Fruit fly (Drosophila melanogaster) whole organism, embryonic: Measurements from ENCODE around the gene CG5968.

Source experiments
- Ada2b ChIP-seq: fragments of 200-800 bp; sonication (Bioruptor generic); IDR thresholded peaks from 2 replicates; pipeline ENCODE4 v1.3.6; 2022; ENCODE audit warnings: missing biosample characterization, missing genetic modification characterization
- Adf1 ChIP-seq: fragments of 200-800 bp; sonication (Bioruptor generic); IDR thresholded peaks from 2 replicates; pipeline ENCODE4 v1.3.6; 2022; ENCODE audit warnings: missing biosample characterization, missing genetic modification characterization
- Asciz ChIP-seq: fragments of 200-800 bp; sonication (Bioruptor generic); optimal IDR thresholded peaks from 2 replicates; lab custom pipeline; 2017; ENCODE audit warnings: missing biosample characterization, mild to moderate bottlenecking, missing genetic modification characterization, missing genetic modification reagents
- Bgb ChIP-seq: fragments of 200-800 bp; sonication (Bioruptor generic); IDR thresholded peaks from 2 replicates; pipeline ENCODE4 v1.3.6; 2022; ENCODE audit warnings: missing biosample characterization, missing genetic modification characterization; ENCODE audit not compliant: partially characterized antibody
- C15 ChIP-seq: fragments of 200-800 bp; sonication (Bioruptor generic); IDR thresholded peaks from 3 replicates; pipeline ENCODE4 v1.3.6; 2022; ENCODE audit warnings: missing biosample characterization, missing genetic modification characterization
- CG11723 ChIP-seq: fragments of 200-800 bp; sonication (Bioruptor generic); optimal IDR thresholded peaks from 2 replicates; lab custom pipeline; 2017; ENCODE audit warnings: missing biosample characterization, mild to moderate bottlenecking, missing genetic modification characterization
- CG13287 ChIP-seq: fragments of 200-800 bp; sonication (Bioruptor generic); IDR thresholded peaks from 2 replicates; pipeline ENCODE4 v1.3.6; 2022; ENCODE audit warnings: missing biosample characterization, missing genetic modification characterization; ENCODE audit not compliant: partially characterized antibody
- CG13296 ChIP-seq: fragments of 200-800 bp; sonication (Bioruptor generic); optimal IDR thresholded peaks from 3 replicates; lab custom pipeline; 2018; ENCODE audit warnings: missing biosample characterization, mild to moderate bottlenecking, missing genetic modification characterization
- CG14965 ChIP-seq: fragments of 200-800 bp; sonication (Bioruptor generic); optimal IDR thresholded peaks from 2 replicates; lab custom pipeline; 2016; ENCODE audit warnings: missing biosample characterization, missing genetic modification characterization, borderline replicate concordance
- CG16813 ChIP-seq: fragments of 200-800 bp; sonication (Bioruptor generic); IDR thresholded peaks from 3 replicates; pipeline ENCODE4 v1.3.6; 2022; ENCODE audit warnings: missing biosample characterization, missing genetic modification characterization; ENCODE audit not compliant: partially characterized antibody
- CG17359 ChIP-seq: fragments of 200-800 bp; sonication (Bioruptor generic); optimal IDR thresholded peaks from 3 replicates; lab custom pipeline; 2018; ENCODE audit warnings: missing biosample characterization, mild to moderate bottlenecking, missing genetic modification characterization, moderate library complexity
- CG18619 ChIP-seq: fragments of 200-800 bp; sonication (Bioruptor generic); optimal IDR thresholded peaks from 3 replicates; lab custom pipeline; 2017; ENCODE audit warnings: missing biosample characterization, mild to moderate bottlenecking, missing genetic modification characterization
- CG31365 ChIP-seq: fragments of 200-800 bp; sonication (Bioruptor generic); optimal IDR thresholded peaks from 2 replicates; lab custom pipeline; 2018; ENCODE audit warnings: missing biosample characterization, mild to moderate bottlenecking, missing genetic modification characterization
- CG32767 ChIP-seq: fragments of 200-800 bp; sonication (Bioruptor generic); IDR thresholded peaks from 2 replicates; pipeline ENCODE4 v1.3.6; 2022; ENCODE audit warnings: missing biosample characterization, missing genetic modification characterization
- CG3838 ChIP-seq: fragments of 200-800 bp; sonication (Bioruptor generic); optimal IDR thresholded peaks from 3 replicates; lab custom pipeline; 2016; ENCODE audit warnings: missing biosample characterization, missing genetic modification characterization
- CG42726 ChIP-seq: fragments of 200-800 bp; sonication (Bioruptor generic); IDR thresholded peaks from 2 replicates; pipeline ENCODE4 v1.3.6; 2022; ENCODE audit warnings: missing biosample characterization, missing genetic modification characterization; ENCODE audit not compliant: partially characterized antibody
- CG6254 ChIP-seq: fragments of 200-800 bp; sonication (Bioruptor generic); optimal IDR thresholded peaks from 3 replicates; lab custom pipeline; 2017; ENCODE audit warnings: mild to moderate bottlenecking, missing biosample characterization, missing genetic modification reagents, missing genetic modification characterization
- CG6272 ChIP-seq: fragments of 200-800 bp; sonication (Bioruptor generic); IDR thresholded peaks from 2 replicates; pipeline ENCODE4 v1.3.6; 2022; ENCODE audit warnings: missing biosample characterization, missing genetic modification characterization
- CG8281 ChIP-seq: fragments of 200-800 bp; sonication (Bioruptor generic); optimal IDR thresholded peaks from 2 replicates; lab custom pipeline; 2018; ENCODE audit warnings: missing biosample characterization, mild to moderate bottlenecking, missing genetic modification characterization, moderate library complexity
- Camta ChIP-seq: fragments of 200-800 bp; sonication (Bioruptor generic); optimal IDR thresholded peaks from 2 replicates; lab custom pipeline; 2016; ENCODE audit warnings: missing biosample characterization, missing genetic modification characterization
- Deaf1 ChIP-seq: fragments of 200-800 bp; optimal IDR thresholded peaks from 3 replicates; lab custom pipeline; 2019; ENCODE audit warnings: missing biosample characterization, mild to moderate bottlenecking, missing genetic modification characterization, moderate library complexity
- E2f1 ChIP-seq: fragments of 200-800 bp; sonication (Bioruptor generic); IDR thresholded peaks from 2 replicates; pipeline ENCODE4 v1.3.6; 2022; ENCODE audit warnings: missing biosample characterization, missing genetic modification characterization
- Ets97D ChIP-seq: fragments of 200-800 bp; sonication (Bioruptor generic); optimal IDR thresholded peaks from 3 replicates; lab custom pipeline; 2016; ENCODE audit warnings: missing biosample characterization, missing genetic modification characterization
- Lim3 ChIP-seq: fragments of 200-800 bp; sonication (Bioruptor generic); IDR thresholded peaks from 2 replicates; pipeline ENCODE4 v1.3.6; 2022; ENCODE audit warnings: missing biosample characterization, missing genetic modification characterization
- MBD-R2 ChIP-seq: fragments of 200-800 bp; sonication (Bioruptor generic); IDR thresholded peaks from 2 replicates; pipeline ENCODE4 v1.3.6; 2022; ENCODE audit warnings: missing biosample characterization, missing genetic modification characterization
- Med ChIP-seq: fragments of 200-800 bp; sonication (Bioruptor generic); peaks from one replicate; lab custom pipeline; 2016; ENCODE audit warnings: missing biosample characterization, missing genetic modification characterization, mild to moderate bottlenecking, inconsistent platforms, moderate library complexity
- Meics ChIP-seq: fragments of 200-800 bp; sonication (Bioruptor generic); optimal IDR thresholded peaks from 2 replicates; lab custom pipeline; 2017; ENCODE audit warnings: missing biosample characterization, mild to moderate bottlenecking, missing genetic modification characterization
- NC2α ChIP-seq: fragments of 200-800 bp; sonication (Bioruptor generic); optimal IDR thresholded peaks from 2 replicates; lab custom pipeline; 2016; ENCODE audit warnings: missing biosample characterization, missing genetic modification characterization
- Nf-YB ChIP-seq: fragments of 200-800 bp; sonication (Bioruptor generic); optimal IDR thresholded peaks from 3 replicates; lab custom pipeline; 2019; ENCODE audit warnings: missing biosample characterization, mild to moderate bottlenecking, missing genetic modification characterization, moderate library complexity
- Opbp ChIP-seq: fragments of 200-800 bp; sonication (Bioruptor generic); IDR thresholded peaks from 3 replicates; pipeline ENCODE4 v1.3.6; 2022; ENCODE audit warnings: missing biosample characterization, missing genetic modification characterization; ENCODE audit not compliant: partially characterized antibody
- Pdp1 ChIP-seq, 2 experiments: fragments of 200-800 bp; sonication (Bioruptor generic); optimal IDR thresholded peaks; 3 replicates each; lab custom pipeline; 2016; ENCODE audit warnings: missing biosample characterization in 2 of 2, missing genetic modification characterization in 2 of 2, mild to moderate bottlenecking in 1 of 2, moderate library complexity in 1 of 2
- Stat92E ChIP-seq, 3 experiments: fragments of >200 bp in 2 of 3; fragments of 200-800 bp in 1 of 3; sonication (Bioruptor generic) in 1 of 3; optimal IDR thresholded peaks; 2 replicates each; lab custom pipeline; 2017 to 2019; ENCODE audit warnings: missing biosample characterization in 3 of 3, missing genetic modification characterization in 3 of 3, mild to moderate bottlenecking in 1 of 3, moderate library complexity in 1 of 3
- Taf1 ChIP-seq: fragments of 200-800 bp; sonication (Bioruptor generic); IDR thresholded peaks from 2 replicates; pipeline ENCODE4 v1.3.6; 2022; ENCODE audit warnings: missing biosample characterization, missing genetic modification characterization
- bbx ChIP-seq: fragments of 200-800 bp; sonication (Bioruptor generic); IDR thresholded peaks from 2 replicates; pipeline ENCODE4 v1.3.6; 2022; ENCODE audit warnings: missing biosample characterization, missing genetic modification characterization; ENCODE audit not compliant: partially characterized antibody
- chm ChIP-seq: fragments of 200-800 bp; sonication (Bioruptor generic); IDR thresholded peaks from 2 replicates; pipeline ENCODE4 v1.3.6; 2022; ENCODE audit warnings: missing biosample characterization, missing genetic modification characterization
- dpn ChIP-seq, 2 experiments: fragments of 200-800 bp; sonication (Bioruptor generic); optimal IDR thresholded peaks; 3 replicates each; lab custom pipeline; 2016; ENCODE audit warnings: missing biosample characterization in 2 of 2, missing genetic modification characterization in 2 of 2
- exex ChIP-seq: fragments of 200-800 bp; sonication (Bioruptor generic); optimal IDR thresholded peaks from 4 replicates; lab custom pipeline; 2018; ENCODE audit warnings: missing biosample characterization, mild to moderate bottlenecking, missing genetic modification characterization, moderate library complexity
- ftz-f1 ChIP-seq: fragments of 200-800 bp; sonication (Bioruptor generic); optimal IDR thresholded peaks from 2 replicates; lab custom pipeline; 2016; ENCODE audit warnings: missing biosample characterization, missing genetic modification characterization
- grn ChIP-seq: fragments of 200-800 bp; sonication (Bioruptor generic); optimal IDR thresholded peaks from 3 replicates; lab custom pipeline; 2017; ENCODE audit warnings: missing biosample characterization, missing genetic modification characterization
- gro ChIP-seq: fragments of 200-800 bp; sonication (Bioruptor generic); optimal IDR thresholded peaks from 2 replicates; lab custom pipeline; 2016; ENCODE audit warnings: missing biosample characterization, missing genetic modification characterization
- jing ChIP-seq: fragments of 200-800 bp; sonication (Bioruptor generic); optimal IDR thresholded peaks from 2 replicates; lab custom pipeline; 2018; ENCODE audit warnings: missing biosample characterization, mild to moderate bottlenecking, missing genetic modification characterization
- lbe ChIP-seq: fragments of 200-800 bp; sonication (Bioruptor generic); optimal IDR thresholded peaks from 2 replicates; lab custom pipeline; 2016; ENCODE audit warnings: missing biosample characterization, mild to moderate bottlenecking, missing genetic modification characterization
- nerfin-2 ChIP-seq: fragments of 200-800 bp; sonication (Bioruptor generic); IDR thresholded peaks from 2 replicates; pipeline ENCODE4 v1.3.6; 2022; ENCODE audit warnings: missing biosample characterization, missing genetic modification characterization; ENCODE audit not compliant: partially characterized antibody
- odd ChIP-seq: fragments of 200-800 bp; sonication (Bioruptor generic); optimal IDR thresholded peaks from 2 replicates; lab custom pipeline; 2017; ENCODE audit warnings: missing biosample characterization, mild to moderate bottlenecking, missing genetic modification characterization
- pros ChIP-seq: fragments of 200-800 bp; sonication (Bioruptor generic); optimal IDR thresholded peaks from 3 replicates; lab custom pipeline; 2019; ENCODE audit warnings: missing biosample characterization, mild to moderate bottlenecking, missing genetic modification characterization, moderate library complexity
- schlank ChIP-seq: fragments of 200-800 bp; sonication (Bioruptor generic); optimal IDR thresholded peaks from 2 replicates; lab custom pipeline; 2018; ENCODE audit warnings: missing biosample characterization, mild to moderate bottlenecking, missing genetic modification characterization
- sqz ChIP-seq: fragments of 200-800 bp; sonication (Bioruptor generic); optimal IDR thresholded peaks from 3 replicates; lab custom pipeline; 2018; ENCODE audit warnings: missing biosample characterization, mild to moderate bottlenecking, missing genetic modification characterization
- unpg ChIP-seq: fragments of 200-800 bp; sonication (Bioruptor generic); optimal IDR thresholded peaks from 3 replicates; lab custom pipeline; 2018; ENCODE audit warnings: missing biosample characterization, mild to moderate bottlenecking, missing genetic modification characterization, moderate library complexity
- vnd ChIP-seq: fragments of 200-800 bp; sonication (Bioruptor generic); IDR thresholded peaks from 3 replicates; pipeline ENCODE4 v1.3.6; 2022; ENCODE audit warnings: missing biosample characterization, missing genetic modification characterization; ENCODE audit not compliant: partially characterized antibody

The CG5968 gene

DNA sequence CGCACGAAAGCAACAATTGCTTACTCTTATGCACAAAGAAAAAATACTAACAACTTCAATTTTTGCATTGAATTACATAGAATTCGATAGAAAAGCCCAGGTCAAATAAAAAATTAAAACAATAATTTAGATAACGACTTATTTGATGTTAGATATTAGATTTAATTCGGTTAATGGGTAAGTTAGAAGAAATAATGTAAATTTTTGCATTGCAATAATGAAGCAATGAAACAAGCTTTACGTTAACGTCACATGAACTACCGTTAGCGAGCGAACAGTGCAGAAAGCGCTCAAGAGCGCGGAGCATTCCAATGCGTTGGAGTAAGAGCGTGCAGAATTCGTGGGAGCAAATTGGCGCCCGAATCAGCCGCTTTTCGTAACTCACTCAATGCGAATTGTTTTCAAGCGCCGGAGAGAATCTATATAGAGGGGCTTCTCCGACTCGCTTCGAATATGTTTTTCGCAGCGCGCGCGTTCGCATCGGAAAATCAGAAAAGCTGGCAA, 5.1 kb downstream of the CG5968 start, which contains the start of gene mtgo (continued):
- TF ChIP-seq Adf1 (GFP tag; lab: Robert Waterston, UW) (no peak), CG6254 (GFP tag; lab: Kevin White, UChicago) (peak; percentile 43), bbx (GFP tag; lab: Robert Waterston, UW) (no peak; the same call in 1 of the 2 replicates), Deaf1 (tag; lab: Kevin White, UChicago) (peak; percentile 41), Pdp1 (GFP tag; optimal IDR thresholded peaks at IDR 0.05; lab: Kevin White, UChicago) (no peak), sqz (GFP tag; lab: Kevin White, UChicago) (peak; percentile 15), CG17359 (peak; percentile 78), CG8281 (tag; lab: Kevin White, UChicago) (peak; percentile 25), Meics (GFP tag; lab: Kevin White, UChicago) (peak; percentile 74), CG16813 (GFP tag; lab: Robert Waterston, UW) (no peak), dpn (GFP tag; optimal IDR thresholded peaks at IDR 0.05; lab: Kevin White, UChicago) (peak in 1 of 2 experiments; percentile 13), Bgb (GFP tag; lab: Robert Waterston, UW) (no peak), NC2α (GFP tag; lab: Kevin White, UChicago) (no peak), Ets97D (GFP tag; lab: Kevin White, UChicago) (no peak), odd (GFP tag; lab: Kevin White, UChicago) (no peak), CG13296 (GFP tag; lab: Kevin White, UChicago) (peak; percentile 61), Ada2b (GFP tag; lab: Robert Waterston, UW) (no peak), Stat92E (GFP tag; optimal IDR thresholded peaks at IDR 0.05; lab: Kevin White, UChicago) (no peak), Med (GFP tag; lab: Kevin White, UChicago) (peak; percentile 35), unpg (GFP tag; lab: Kevin White, UChicago) (peak; percentile 25), Lim3 (GFP tag; lab: Robert Waterston, UW) (no peak), schlank (tag; lab: Kevin White, UChicago) (no peak), CG31365 (tag; lab: Kevin White, UChicago) (no peak), CG6272 (no peak), E2f1 (GFP tag; lab: Robert Waterston, UW) (no peak; the same call in 1 of the 2 replicates), grn (GFP tag; lab: Kevin White, UChicago) (no peak), Taf1 (GFP tag; lab: Robert Waterston, UW) (no peak), CG18619 (GFP tag; lab: Kevin White, UChicago) (no peak), nerfin-2 (GFP tag; lab: Robert Waterston, UW) (no peak), lbe (GFP tag; lab: Kevin White, UChicago) (no peak), jing (GFP tag; lab: Kevin White, UChicago) (no peak), CG42726 (no peak), Nf-YB (no peak), C15 (GFP tag; lab: Robert Waterston, UW) (no peak), CG3838 (GFP tag; lab: Kevin White, UChicago) (no peak), CG14965 (GFP tag; lab: Kevin White, UChicago) (no peak), CG11723 (no peak), Opbp (no peak), vnd (GFP tag; lab: Robert Waterston, UW) (no peak), MBD-R2 (no peak), Asciz (peak; percentile 50), CG32767 (GFP tag; lab: Robert Waterston, UW) (no peak), CG13287 (GFP tag; lab: Robert Waterston, UW) (no peak; the same call in 1 of the 2 replicates), Camta (GFP tag; lab: Kevin White, UChicago) (no peak), ftz-f1 (GFP tag; lab: Kevin White, UChicago) (no peak), chm (GFP tag; lab: Robert Waterston, UW) (no peak), gro (GFP tag; lab: Kevin White, UChicago) (no peak), exex (tag; lab: Kevin White, UChicago) (peak; percentile 25), pros (GFP tag; lab: Kevin White, UChicago) (no peak)
